Fruit fly (Drosophila melanogaster) whole organism, embryonic: ENCODE data around the gene IntS10.

ENCODE experiments used
- BEAF-32 ChIP-seq: fragments of 200-800 bp; sonication (Bioruptor generic); optimal IDR thresholded peaks from 3 replicates; lab custom pipeline; 2017; ENCODE audit warnings: missing biosample characterization, missing genetic modification characterization, mild to moderate bottlenecking, moderate library complexity, missing genetic modification reagents
- CG10431 ChIP-seq: fragments of 200-800 bp; sonication (Bioruptor generic); optimal IDR thresholded peaks from 3 replicates; lab custom pipeline; 2018; ENCODE audit warnings: missing biosample characterization, mild to moderate bottlenecking, missing genetic modification characterization
- CG1233 ChIP-seq: fragments of 200-800 bp; sonication (Bioruptor generic); optimal IDR thresholded peaks from 4 replicates; lab custom pipeline; 2018; ENCODE audit warnings: missing biosample characterization, mild to moderate bottlenecking, missing genetic modification characterization
- CG13894 ChIP-seq: fragments of 200-800 bp; sonication (Bioruptor generic); optimal IDR thresholded peaks from 3 replicates; lab custom pipeline; 2018; ENCODE audit warnings: missing biosample characterization, mild to moderate bottlenecking, missing genetic modification characterization, moderate library complexity
- CG15601 ChIP-seq: fragments of 200-800 bp; sonication (Bioruptor generic); optimal IDR thresholded peaks from 3 replicates; lab custom pipeline; 2019; ENCODE audit warnings: missing biosample characterization, mild to moderate bottlenecking, missing genetic modification characterization, moderate library complexity
- CG2712 ChIP-seq: fragments of 200-800 bp; optimal IDR thresholded peaks from 3 replicates; lab custom pipeline; 2019; ENCODE audit warnings: missing biosample characterization, mild to moderate bottlenecking, missing genetic modification characterization, moderate library complexity
- CG6765 ChIP-seq: fragments of 200-800 bp; sonication (Bioruptor generic); optimal IDR thresholded peaks from 3 replicates; lab custom pipeline; 2017; ENCODE audit warnings: missing biosample characterization, mild to moderate bottlenecking, missing genetic modification characterization
- CG7372 ChIP-seq: fragments of 200-800 bp; sonication (Bioruptor generic); IDR thresholded peaks from 2 replicates; pipeline ENCODE4 v1.3.6; 2022; ENCODE audit warnings: missing biosample characterization, missing genetic modification characterization
- CG7928 ChIP-seq: fragments of 200-800 bp; sonication (Bioruptor generic); optimal IDR thresholded peaks from 2 replicates; lab custom pipeline; 2017; ENCODE audit warnings: missing biosample characterization, mild to moderate bottlenecking, missing genetic modification characterization
- CG7987 ChIP-seq: fragments of 200-800 bp; sonication (Bioruptor generic); optimal IDR thresholded peaks from 2 replicates; lab custom pipeline; 2018; ENCODE audit warnings: missing biosample characterization, mild to moderate bottlenecking, missing genetic modification characterization, moderate library complexity
- CG8089 ChIP-seq: fragments of 200-800 bp; sonication (Bioruptor generic); optimal IDR thresholded peaks from 3 replicates; lab custom pipeline; 2016; ENCODE audit warnings: missing biosample characterization, missing genetic modification characterization
- CG8478 ChIP-seq: fragments of >200 bp; optimal IDR thresholded peaks from 2 replicates; lab custom pipeline; 2018
- CG8944 ChIP-seq: fragments of 200-800 bp; sonication (Bioruptor generic); optimal IDR thresholded peaks from 3 replicates; lab custom pipeline; 2016; ENCODE audit warnings: missing biosample characterization, missing genetic modification characterization
- CG9797 ChIP-seq: fragments of 200-800 bp; sonication (Bioruptor generic); optimal IDR thresholded peaks from 3 replicates; lab custom pipeline; 2018; ENCODE audit warnings: missing biosample characterization, mild to moderate bottlenecking, missing genetic modification characterization
- CG9817 ChIP-seq: fragments of 200-800 bp; sonication (Bioruptor generic); optimal IDR thresholded peaks from 2 replicates; lab custom pipeline; 2018; ENCODE audit warnings: missing biosample characterization, mild to moderate bottlenecking, missing genetic modification characterization, moderate library complexity
- Dbx ChIP-seq: fragments of 200-800 bp; sonication (Bioruptor generic); IDR thresholded peaks from 3 replicates; pipeline ENCODE4 v1.3.6; 2022; ENCODE audit warnings: missing biosample characterization, missing genetic modification characterization
- E2f1 ChIP-seq: fragments of 200-800 bp; sonication (Bioruptor generic); IDR thresholded peaks from 2 replicates; pipeline ENCODE4 v1.3.6; 2022; ENCODE audit warnings: missing biosample characterization, missing genetic modification characterization
- Elba2 ChIP-seq: fragments of 200-800 bp; sonication (Bioruptor generic); optimal IDR thresholded peaks from 3 replicates; lab custom pipeline; 2016; ENCODE audit warnings: missing biosample characterization, missing genetic modification characterization
- HLHmδ ChIP-seq: fragments of 200-800 bp; sonication (Bioruptor generic); optimal IDR thresholded peaks from 2 replicates; lab custom pipeline; 2018; ENCODE audit warnings: missing biosample characterization, mild to moderate bottlenecking, missing genetic modification characterization, moderate library complexity
- Hey ChIP-seq: fragments of 200-800 bp; sonication (Bioruptor generic); optimal IDR thresholded peaks from 3 replicates; lab custom pipeline; 2018; ENCODE audit warnings: missing biosample characterization, mild to moderate bottlenecking, missing genetic modification characterization
- Hmx ChIP-seq: fragments of 200-800 bp; sonication (Bioruptor generic); optimal IDR thresholded peaks from 2 replicates; lab custom pipeline; 2016; ENCODE audit warnings: missing biosample characterization, missing genetic modification characterization
- Med ChIP-seq: fragments of 200-800 bp; sonication (Bioruptor generic); peaks from one replicate; lab custom pipeline; 2016; ENCODE audit warnings: missing biosample characterization, missing genetic modification characterization, mild to moderate bottlenecking, inconsistent platforms, moderate library complexity
- Mes4 ChIP-seq: fragments of 200-800 bp; sonication (Bioruptor generic); optimal IDR thresholded peaks from 2 replicates; lab custom pipeline; 2016; ENCODE audit warnings: missing biosample characterization, missing genetic modification characterization
- NK7.1 ChIP-seq: fragments of 200-800 bp; sonication (Bioruptor generic); optimal IDR thresholded peaks from 3 replicates; lab custom pipeline; 2016; ENCODE audit warnings: missing biosample characterization, missing genetic modification characterization
- Nf-YB ChIP-seq: fragments of 200-800 bp; sonication (Bioruptor generic); optimal IDR thresholded peaks from 3 replicates; lab custom pipeline; 2019; ENCODE audit warnings: missing biosample characterization, mild to moderate bottlenecking, missing genetic modification characterization, moderate library complexity
- Sox102F ChIP-seq: fragments of 200-800 bp; sonication (Bioruptor generic); optimal IDR thresholded peaks from 2 replicates; lab custom pipeline; 2018; ENCODE audit warnings: missing biosample characterization, mild to moderate bottlenecking, missing genetic modification characterization, moderate library complexity
- ap ChIP-seq: fragments of 200-800 bp; sonication (Bioruptor generic); IDR thresholded peaks from 2 replicates; pipeline ENCODE4 v1.3.6; 2022; ENCODE audit warnings: missing biosample characterization, missing genetic modification characterization
- bab2 ChIP-seq: fragments of 200-800 bp; sonication (Bioruptor generic); optimal IDR thresholded peaks from 2 replicates; lab custom pipeline; 2016; ENCODE audit warnings: missing biosample characterization, missing genetic modification characterization
- bsh ChIP-seq, 2 experiments: fragments of 200-800 bp; sonication (Bioruptor generic); optimal IDR thresholded peaks; 2 replicates each; lab custom pipeline; 2017 to 2018; ENCODE audit warnings: mild to moderate bottlenecking in 2 of 2, missing biosample characterization in 2 of 2, missing genetic modification characterization in 2 of 2, moderate library complexity in 1 of 2
- btn ChIP-seq: fragments of 200-800 bp; sonication (Bioruptor generic); optimal IDR thresholded peaks from 2 replicates; lab custom pipeline; 2016; ENCODE audit warnings: missing biosample characterization, missing genetic modification characterization
- chif ChIP-seq, 2 experiments: fragments of 200-800 bp; sonication (Bioruptor generic); optimal IDR thresholded peaks; 3 replicates each; lab custom pipeline; 2016; ENCODE audit warnings: missing biosample characterization in 2 of 2, missing genetic modification characterization in 2 of 2
- chm ChIP-seq: fragments of 200-800 bp; sonication (Bioruptor generic); IDR thresholded peaks from 2 replicates; pipeline ENCODE4 v1.3.6; 2022; ENCODE audit warnings: missing biosample characterization, missing genetic modification characterization
- ci ChIP-seq: fragments of 200-800 bp; sonication (Bioruptor generic); IDR thresholded peaks from 3 replicates; pipeline ENCODE4 v1.3.6; 2022; ENCODE audit warnings: missing biosample characterization, missing genetic modification characterization
- gcm ChIP-seq: fragments of 200-800 bp; sonication (Bioruptor generic); optimal IDR thresholded peaks from 2 replicates; lab custom pipeline; 2019; ENCODE audit warnings: missing biosample characterization, mild to moderate bottlenecking, missing genetic modification characterization, moderate library complexity
- ham ChIP-seq: fragments of 200-800 bp; sonication (Bioruptor generic); IDR thresholded peaks from 2 replicates; pipeline ENCODE4 v1.3.6; 2022; ENCODE audit warnings: missing biosample characterization, missing genetic modification characterization
- hbn ChIP-seq: fragments of 200-800 bp; sonication (Bioruptor generic); IDR thresholded peaks from 2 replicates; pipeline ENCODE4 v1.3.6; 2022; ENCODE audit warnings: missing biosample characterization, missing genetic modification characterization; ENCODE audit not compliant: partially characterized antibody
- kah ChIP-seq: fragments of 200-800 bp; sonication (Bioruptor generic); optimal IDR thresholded peaks from 2 replicates; lab custom pipeline; 2018; ENCODE audit warnings: missing biosample characterization, mild to moderate bottlenecking, missing genetic modification characterization
- odd ChIP-seq: fragments of 200-800 bp; sonication (Bioruptor generic); optimal IDR thresholded peaks from 2 replicates; lab custom pipeline; 2017; ENCODE audit warnings: missing biosample characterization, mild to moderate bottlenecking, missing genetic modification characterization
- pb ChIP-seq: fragments of 200-800 bp; sonication (Bioruptor generic); optimal IDR thresholded peaks from 3 replicates; lab custom pipeline; 2016; ENCODE audit warnings: missing biosample characterization, missing genetic modification characterization
- sc ChIP-seq, 3 experiments: fragments of >200 bp in 2 of 3; fragments of 200-800 bp in 1 of 3; sonication (Bioruptor generic) in 1 of 3; optimal IDR thresholded peaks; 2 replicates in 2 of 3; 3 replicates in 1 of 3; lab custom pipeline; 2017; ENCODE audit warnings: mild to moderate bottlenecking in 1 of 3, missing biosample characterization in 1 of 3, missing genetic modification characterization in 1 of 3, missing genetic modification reagents in 1 of 3
- sd ChIP-seq: fragments of 200-800 bp; sonication (Bioruptor generic); optimal IDR thresholded peaks from 3 replicates; lab custom pipeline; 2018; ENCODE audit warnings: missing biosample characterization, mild to moderate bottlenecking, missing genetic modification characterization, moderate library complexity
- sens-2 ChIP-seq: fragments of 200-800 bp; sonication (Bioruptor generic); IDR thresholded peaks from 2 replicates; pipeline ENCODE4 v1.3.6; 2022; ENCODE audit warnings: missing biosample characterization, missing genetic modification characterization
- so ChIP-seq: fragments of 200-800 bp; sonication (Bioruptor generic); IDR thresholded peaks from 3 replicates; pipeline ENCODE4 v1.3.6; 2022; ENCODE audit warnings: missing biosample characterization, missing genetic modification characterization
- sqz ChIP-seq: fragments of 200-800 bp; sonication (Bioruptor generic); optimal IDR thresholded peaks from 3 replicates; lab custom pipeline; 2018; ENCODE audit warnings: missing biosample characterization, mild to moderate bottlenecking, missing genetic modification characterization
- tap ChIP-seq: fragments of 200-800 bp; optimal IDR thresholded peaks from 3 replicates; lab custom pipeline; 2019; ENCODE audit warnings: missing biosample characterization, mild to moderate bottlenecking, missing genetic modification characterization, moderate library complexity
- tio ChIP-seq: fragments of 200-800 bp; sonication (Bioruptor generic); optimal IDR thresholded peaks from 2 replicates; lab custom pipeline; 2017; ENCODE audit warnings: missing biosample characterization, missing genetic modification characterization, inconsistent platforms
- tup ChIP-seq: fragments of 200-800 bp; sonication (Bioruptor generic); optimal IDR thresholded peaks from 2 replicates; lab custom pipeline; 2016; ENCODE audit warnings: missing biosample characterization, mild to moderate bottlenecking, missing genetic modification characterization, moderate library complexity
- wor ChIP-seq: fragments of 200-800 bp; sonication (Bioruptor generic); IDR thresholded peaks from 2 replicates; pipeline ENCODE4 v1.3.6; 2022; ENCODE audit warnings: missing biosample characterization, missing genetic modification characterization
- zf30C ChIP-seq: fragments of 200-800 bp; sonication (Bioruptor generic); optimal IDR thresholded peaks from 3 replicates; lab custom pipeline; 2018; ENCODE audit warnings: missing biosample characterization, mild to moderate bottlenecking, missing genetic modification characterization

Gene IntS10

dm6 chr3L:3824790-3825484 lies 18.4 kb downstream of the IntS10 start, which contains the start of gene Rdh (continued):
- TF ChIP-seq Mes4 (GFP tag; lab: Kevin White, UChicago) (no peak), BEAF-32 (GFP tag; lab: Kevin White, UChicago) (no peak), CG8944 (no peak), CG6765 (peak; percentile 73), tup (GFP tag; lab: Kevin White, UChicago) (peak; percentile 41), CG7372 (GFP tag; lab: Robert Waterston, UW) (0 out of 2 replicates have a peak, but pooled peaks have one; percentile 20), CG8089 (GFP tag; lab: Kevin White, UChicago) (no peak), CG7987 (peak; percentile 15), sqz (peak; percentile 70), ham (GFP tag; lab: Robert Waterston, UW) (no peak), CG2712 (tag; lab: Kevin White, UChicago) (peak; percentile 78), ap (GFP tag; lab: Robert Waterston, UW) (0 out of 2 replicates have a peak, but pooled peaks have one; percentile 12), CG1233 (peak; percentile 59), chm (GFP tag; lab: Robert Waterston, UW) (no peak), Hey (tag; lab: Kevin White, UChicago) (no peak), sens-2 (GFP tag; lab: Robert Waterston, UW) (no peak), ci (no peak; the same call in 2 of the 3 replicates), CG10431 (GFP tag; lab: Kevin White, UChicago) (peak; percentile 51), pb (GFP tag; lab: Kevin White, UChicago) (no peak), Nf-YB (GFP tag; lab: Kevin White, UChicago) (peak; percentile 60), Sox102F (peak; percentile 77), CG15601 (tag; lab: Kevin White, UChicago) (peak; percentile 70), CG13894 (peak; percentile 85), CG9797 (GFP tag; lab: Kevin White, UChicago) (no peak), tio (peak; percentile 70), NK7.1 (GFP tag; lab: Kevin White, UChicago) (no peak), wor (GFP tag; lab: Robert Waterston, UW) (peak; percentile 45), hbn (GFP tag; lab: Robert Waterston, UW) (no peak), Dbx (peak; percentile 79), gcm (GFP tag; lab: Kevin White, UChicago) (peak; percentile 75), Hmx (GFP tag; lab: Kevin White, UChicago) (no peak), E2f1 (GFP tag; lab: Robert Waterston, UW) (no peak), CG9817 (peak; percentile 77), CG7928 (GFP tag; lab: Kevin White, UChicago) (peak; percentile 14), odd (GFP tag; lab: Kevin White, UChicago) (peak; percentile 59), sc (optimal IDR thresholded peaks at IDR 0.05; lab: Kevin White, UChicago) (no peak), sc (GFP tag; optimal IDR thresholded peaks at IDR 0.05; lab: Kevin White, UChicago) (peak; percentile 55), btn (GFP tag; lab: Kevin White, UChicago) (no peak), bab2 (GFP tag; lab: Kevin White, UChicago) (peak; percentile 48), sd (tag; lab: Kevin White, UChicago) (peak; percentile 39), chif (GFP tag; optimal IDR thresholded peaks at IDR 0.05; lab: Kevin White, UChicago) (peak; percentile 12 to 55), so (GFP tag; lab: Robert Waterston, UW) (peak; percentile 70; the same call in 1 of the 3 replicates), Elba2 (no peak), zf30C (peak; percentile 94), Med (GFP tag; lab: Kevin White, UChicago) (peak; percentile 75), tap (tag; lab: Kevin White, UChicago) (peak; percentile 60), kah (GFP tag; lab: Kevin White, UChicago) (peak; percentile 30), CG8478 (lab: Kevin White, UChicago) (no peak), bsh (GFP tag; optimal IDR thresholded peaks at IDR 0.05; lab: Kevin White, UChicago) (peak in 1 of 2 experiments; percentile 78), HLHmδ (no peak)
